Worm (Caenorhabditis elegans): ENCODE data around the gene lron-2.

lron-2 gene

ce11 chrV:9321185-9321584 is 33.8 kb upstream of the lron-2 start, which contains the start of gene F44A2.7:
Gene F44A2.7 (plus strand): TSS chrV:9321485.
- TF ChIP-seq nhr-77 (tag; optimal IDR thresholded peaks at IDR 0.05) = no peak
- TF ChIP-seq nhr-76 (tag; optimal IDR thresholded peaks at IDR 0.05) = no peak
- no peak for TF ChIP-seq aly-2 (tag; optimal IDR thresholded peaks at IDR 0.05)
- TF ChIP-seq hlh-4 (tag; optimal IDR thresholded peaks at IDR 0.05) = no peak
- no peak for TF ChIP-seq blmp-1 (tag; optimal IDR thresholded peaks at IDR 0.05)
- no peak for TF ChIP-seq sptf-1 (tag; optimal IDR thresholded peaks at IDR 0.05)
- TF ChIP-seq nhr-71 (tag; optimal IDR thresholded peaks at IDR 0.05) = no peak
- TF ChIP-seq fkh-8 (tag; optimal IDR thresholded peaks at IDR 0.05) = no peak
- TF ChIP-seq nhr-19 (GFP tag; conservative IDR thresholded peaks at IDR 0.05) = no peak
- no peak for TF ChIP-seq lin-14 (GFP tag; optimal IDR thresholded peaks at IDR 0.05)
- TF ChIP-seq ceh-90 (tag; optimal IDR thresholded peaks at IDR 0.05) = no peak
- no peak for TF ChIP-seq hlh-17 (GFP tag; optimal IDR thresholded peaks at IDR 0.05; ENCODE audit: borderline replicate concordance)
- TF ChIP-seq nhr-85 (tag) = no peak

- no peak for TF ChIP-seq egl-13 (tag; optimal IDR thresholded peaks at IDR 0.05)
- no peak for TF ChIP-seq unc-98 (GFP tag; IDR thresholded peaks at IDR 0.05)
- no peak for TF ChIP-seq vab-15 (tag; optimal IDR thresholded peaks at IDR 0.05)
- TF ChIP-seq elt-2 (tag; optimal IDR thresholded peaks at IDR 0.05) = peak; percentile 47
- TF ChIP-seq skn-1 (tag; optimal IDR thresholded peaks at IDR 0.05) = peak; percentile 39
- peak; percentile 1 for TF ChIP-seq nhr-76 (tag; optimal IDR thresholded peaks at IDR 0.05)
- peak; percentile 48 for TF ChIP-seq rnt-1 (tag; optimal IDR thresholded peaks at IDR 0.05)
- TF ChIP-seq lsy-2 (tag; optimal IDR thresholded peaks at IDR 0.05) = peak; percentile 6 to 48
- 0 out of 2 replicates have a peak, but pooled peaks have one; percentile 34 for TF ChIP-seq mab-9 (GFP tag; IDR thresholded peaks at IDR 0.05)
- TF ChIP-seq mdl-1 (tag; optimal IDR thresholded peaks at IDR 0.05) = peak in 1 of 2 experiments; percentile 51
- no peak for TF ChIP-seq ceh-90 (tag; optimal IDR thresholded peaks at IDR 0.05)
- TF ChIP-seq efl-1 (optimal IDR thresholded peaks at IDR 0.05) = peak; percentile 15 to 22
- TF ChIP-seq efl-1 (GFP tag; optimal IDR thresholded peaks at IDR 0.05 in 1 of 2) = peak in 1 of 2 experiments; percentile 93
- peak in 2 of 3 experiments; percentile 27 to 30 for TF ChIP-seq dpl-1 (GFP tag; optimal IDR thresholded peaks at IDR 0.05)
- TF ChIP-seq nhr-20 (tag; optimal IDR thresholded peaks at IDR 0.05) = peak; percentile 50
- TF ChIP-seq nhr-85 (tag) = peak; percentile 55
- peak; percentile 58 for TF ChIP-seq nhr-19 (GFP tag; conservative IDR thresholded peaks at IDR 0.05)
- no peak for TF ChIP-seq pag-3 (tag; optimal IDR thresholded peaks at IDR 0.05; ENCODE audit: borderline replicate concordance, insufficient read depth)
- TF ChIP-seq swsn-7 (tag; optimal IDR thresholded peaks at IDR 0.05) = peak; percentile 30
- TF ChIP-seq nhr-77 (tag; optimal IDR thresholded peaks at IDR 0.05) = peak; percentile 8
- peak; percentile 24 for TF ChIP-seq ceh-8 (GFP tag; optimal IDR thresholded peaks at IDR 0.05)
- peak; percentile 36 for TF ChIP-seq dsc-1 (tag; optimal IDR thresholded peaks at IDR 0.05)
- TF ChIP-seq unc-130 (tag; optimal IDR thresholded peaks at IDR 0.05) = peak; percentile 9
- TF ChIP-seq mep-1 (tag; optimal IDR thresholded peaks at IDR 0.05) = peak; percentile 57
- TF ChIP-seq C16A3.4 (tag; optimal IDR thresholded peaks at IDR 0.05) = peak; percentile 33
- peak; percentile 59 for TF ChIP-seq nhr-71 (tag; optimal IDR thresholded peaks at IDR 0.05)
- TF ChIP-seq ztf-4 (tag; optimal IDR thresholded peaks at IDR 0.05) = peak; percentile 6
- peak; percentile 31 for TF ChIP-seq fos-1 (tag; optimal IDR thresholded peaks at IDR 0.05)
- peak; percentile 55 for TF ChIP-seq nhr-47 (tag; optimal IDR thresholded peaks at IDR 0.05)
- TF ChIP-seq blmp-1 (tag; optimal IDR thresholded peaks at IDR 0.05) = peak; percentile 6
- no peak for TF ChIP-seq unc-86 (tag; optimal IDR thresholded peaks at IDR 0.05)
- peak; percentile 30 for TF ChIP-seq tbx-2 (tag; optimal IDR thresholded peaks at IDR 0.05)
- no peak for TF ChIP-seq ceh-88 (GFP tag; IDR thresholded peaks at IDR 0.05)
- no peak for TF ChIP-seq nhr-237 (tag; optimal IDR thresholded peaks at IDR 0.05)
- TF ChIP-seq nhr-90 (tag; optimal IDR thresholded peaks at IDR 0.05; ENCODE audit: poor library complexity) = peak; percentile 59
- TF ChIP-seq ztf-11 (tag; optimal IDR thresholded peaks at IDR 0.05) = peak in 1 of 2 experiments; percentile 29
- TF ChIP-seq lin-35 (GFP tag; optimal IDR thresholded peaks at IDR 0.05) = peak in 1 of 2 experiments; percentile 63
- peak; percentile 19 for TF ChIP-seq xbp-1 (tag; optimal IDR thresholded peaks at IDR 0.05)
- TF ChIP-seq snu-23 (GFP tag; optimal IDR thresholded peaks at IDR 0.05) = peak; percentile 54
- TF ChIP-seq irx-1 (tag; optimal IDR thresholded peaks at IDR 0.05) = peak; percentile 27
- peak; percentile 34 for TF ChIP-seq lin-14 (GFP tag; optimal IDR thresholded peaks at IDR 0.05)
- TF ChIP-seq jun-1 (tag; optimal IDR thresholded peaks at IDR 0.05) = no peak
- no peak for TF ChIP-seq hpl-2 (GFP tag; optimal IDR thresholded peaks at IDR 0.05)
Observed at ce11 chrV:9318046-9318445, 30.7 kb upstream of the lron-2 start, which contains the start of gene kvs-3. Gene kvs-3 (plus strand): TSS chrV:9318311.
